Fruit fly (Drosophila melanogaster) whole organism, embryonic: ENCODE results near the gene Gr93d.

Experiments
- Adf1 ChIP-seq: fragments of 200-800 bp; sonication (Bioruptor generic); IDR thresholded peaks from 2 replicates; pipeline ENCODE4 v1.3.6; 2022; ENCODE audit warnings: missing biosample characterization, missing genetic modification characterization
- B-H2 ChIP-seq: fragments of 200-800 bp; sonication (Bioruptor generic); optimal IDR thresholded peaks from 2 replicates; lab custom pipeline; 2018; ENCODE audit warnings: missing biosample characterization, mild to moderate bottlenecking, missing genetic modification characterization
- CG10462 ChIP-seq: fragments of 200-800 bp; sonication (Bioruptor generic); optimal IDR thresholded peaks from 2 replicates; lab custom pipeline; 2016; ENCODE audit warnings: missing biosample characterization, missing genetic modification characterization
- CG10543 ChIP-seq: fragments of 200-800 bp; sonication (Bioruptor generic); optimal IDR thresholded peaks from 3 replicates; lab custom pipeline; 2017; ENCODE audit warnings: missing biosample characterization, mild to moderate bottlenecking, missing genetic modification characterization, moderate library complexity
- CG10959 ChIP-seq: fragments of 200-800 bp; sonication (Bioruptor generic); IDR thresholded peaks from 2 replicates; pipeline ENCODE4 v1.3.6; 2022; ENCODE audit warnings: missing biosample characterization, missing genetic modification characterization
- CG12299 ChIP-seq: fragments of 200-800 bp; sonication (Bioruptor generic); optimal IDR thresholded peaks from 2 replicates; lab custom pipeline; 2018; ENCODE audit warnings: missing biosample characterization, mild to moderate bottlenecking, missing genetic modification characterization
- CG13894 ChIP-seq: fragments of 200-800 bp; sonication (Bioruptor generic); optimal IDR thresholded peaks from 3 replicates; lab custom pipeline; 2018; ENCODE audit warnings: missing biosample characterization, mild to moderate bottlenecking, missing genetic modification characterization, moderate library complexity
- CG1529 ChIP-seq: fragments of 200-800 bp; sonication (Bioruptor generic); optimal IDR thresholded peaks from 3 replicates; lab custom pipeline; 2018; ENCODE audit warnings: missing biosample characterization, missing genetic modification characterization
- CG16813 ChIP-seq: fragments of 200-800 bp; sonication (Bioruptor generic); IDR thresholded peaks from 3 replicates; pipeline ENCODE4 v1.3.6; 2022; ENCODE audit warnings: missing biosample characterization, missing genetic modification characterization; ENCODE audit not compliant: partially characterized antibody
- CG17361 ChIP-seq: fragments of 200-800 bp; sonication (Bioruptor generic); IDR thresholded peaks from 3 replicates; pipeline ENCODE4 v1.3.6; 2022; ENCODE audit warnings: missing biosample characterization, missing genetic modification characterization
- CG17568 ChIP-seq: fragments of 200-800 bp; sonication (Bioruptor generic); optimal IDR thresholded peaks from 2 replicates; lab custom pipeline; 2018; ENCODE audit warnings: missing biosample characterization, mild to moderate bottlenecking, missing genetic modification characterization, moderate library complexity
- CG17912 ChIP-seq: fragments of 200-800 bp; sonication (Bioruptor generic); optimal IDR thresholded peaks from 2 replicates; lab custom pipeline; 2018; ENCODE audit warnings: missing biosample characterization, mild to moderate bottlenecking, missing genetic modification characterization
- CG18619 ChIP-seq: fragments of 200-800 bp; sonication (Bioruptor generic); optimal IDR thresholded peaks from 3 replicates; lab custom pipeline; 2017; ENCODE audit warnings: missing biosample characterization, mild to moderate bottlenecking, missing genetic modification characterization
- CG32767 ChIP-seq: fragments of 200-800 bp; sonication (Bioruptor generic); IDR thresholded peaks from 2 replicates; pipeline ENCODE4 v1.3.6; 2022; ENCODE audit warnings: missing biosample characterization, missing genetic modification characterization
- CG4282 ChIP-seq: fragments of 200-800 bp; sonication (Bioruptor generic); optimal IDR thresholded peaks from 2 replicates; lab custom pipeline; 2016; ENCODE audit warnings: missing biosample characterization, missing genetic modification characterization
- CG6791 ChIP-seq: fragments of 200-800 bp; sonication (Bioruptor generic); IDR thresholded peaks from 3 replicates; pipeline ENCODE4 v1.3.6; 2022; ENCODE audit warnings: missing biosample characterization, missing genetic modification characterization; ENCODE audit not compliant: partially characterized antibody
- CG7928 ChIP-seq: fragments of 200-800 bp; sonication (Bioruptor generic); optimal IDR thresholded peaks from 2 replicates; lab custom pipeline; 2017; ENCODE audit warnings: missing biosample characterization, mild to moderate bottlenecking, missing genetic modification characterization
- CG8388 ChIP-seq: fragments of 200-800 bp; sonication (Bioruptor generic); optimal IDR thresholded peaks from 2 replicates; lab custom pipeline; 2019; ENCODE audit warnings: missing biosample characterization, mild to moderate bottlenecking, missing genetic modification characterization, moderate library complexity
- CG9932 ChIP-seq: fragments of 200-800 bp; sonication (Bioruptor generic); IDR thresholded peaks from 2 replicates; pipeline ENCODE4 v1.3.6; 2022; ENCODE audit warnings: missing biosample characterization, missing genetic modification characterization
- CTCF ChIP-seq: fragments of 200-800 bp; sonication (Bioruptor generic); optimal IDR thresholded peaks from 2 replicates; lab custom pipeline; 2017; ENCODE audit warnings: missing biosample characterization, mild to moderate bottlenecking, missing genetic modification characterization, moderate library complexity
- Dp ChIP-seq: fragments of 200-800 bp; sonication (Bioruptor generic); optimal IDR thresholded peaks from 2 replicates; lab custom pipeline; 2018; ENCODE audit warnings: missing biosample characterization, mild to moderate bottlenecking, missing genetic modification characterization, moderate library complexity
- E2f2 ChIP-seq: fragments of 200-800 bp; sonication (Bioruptor generic); IDR thresholded peaks from 2 replicates; pipeline ENCODE4 v1.3.6; 2022; ENCODE audit warnings: missing biosample characterization, missing genetic modification characterization
- Ets97D ChIP-seq: fragments of 200-800 bp; sonication (Bioruptor generic); optimal IDR thresholded peaks from 3 replicates; lab custom pipeline; 2016; ENCODE audit warnings: missing biosample characterization, missing genetic modification characterization
- HLHmδ ChIP-seq: fragments of 200-800 bp; sonication (Bioruptor generic); optimal IDR thresholded peaks from 2 replicates; lab custom pipeline; 2018; ENCODE audit warnings: missing biosample characterization, mild to moderate bottlenecking, missing genetic modification characterization, moderate library complexity
- Hand ChIP-seq: fragments of 200-800 bp; sonication (Bioruptor generic); optimal IDR thresholded peaks from 2 replicates; lab custom pipeline; 2017; ENCODE audit warnings: mild to moderate bottlenecking, missing biosample characterization, missing genetic modification reagents, missing genetic modification characterization
- Lim3 ChIP-seq: fragments of 200-800 bp; sonication (Bioruptor generic); IDR thresholded peaks from 2 replicates; pipeline ENCODE4 v1.3.6; 2022; ENCODE audit warnings: missing biosample characterization, missing genetic modification characterization
- NK7.1 ChIP-seq: fragments of 200-800 bp; sonication (Bioruptor generic); optimal IDR thresholded peaks from 3 replicates; lab custom pipeline; 2016; ENCODE audit warnings: missing biosample characterization, missing genetic modification characterization
- Nf-YC ChIP-seq: fragments of 200-800 bp; optimal IDR thresholded peaks from 3 replicates; lab custom pipeline; 2019; ENCODE audit warnings: missing biosample characterization, mild to moderate bottlenecking, missing genetic modification characterization, moderate library complexity
- PHDP ChIP-seq: fragments of 200-800 bp; sonication (Bioruptor generic); optimal IDR thresholded peaks from 3 replicates; lab custom pipeline; 2018; ENCODE audit warnings: missing biosample characterization, mild to moderate bottlenecking, missing genetic modification characterization, moderate library complexity
- Sry-β ChIP-seq: fragments of 200-800 bp; sonication (Bioruptor generic); optimal IDR thresholded peaks from 2 replicates; lab custom pipeline; 2018; ENCODE audit warnings: missing biosample characterization, mild to moderate bottlenecking, missing genetic modification characterization, moderate library complexity
- Ssrp ChIP-seq: fragments of 200-800 bp; sonication (Bioruptor generic); optimal IDR thresholded peaks from 2 replicates; lab custom pipeline; 2018; ENCODE audit warnings: missing biosample characterization, mild to moderate bottlenecking, missing genetic modification characterization, moderate library complexity
- TFAM ChIP-seq: fragments of 200-800 bp; sonication (Bioruptor generic); optimal IDR thresholded peaks from 2 replicates; lab custom pipeline; 2017; ENCODE audit warnings: missing biosample characterization, missing genetic modification characterization, inconsistent platforms
- Trl ChIP-seq, 3 experiments: fragments of >200 bp in 2 of 3; fragments of 200-800 bp in 1 of 3; sonication (Bioruptor generic) in 1 of 3; optimal IDR thresholded peaks; 2 replicates in 1 of 3; 3 replicates in 2 of 3; lab custom pipeline; 2016 to 2017; ENCODE audit warnings: missing biosample characterization in 1 of 3, missing genetic modification characterization in 1 of 3
- Xrp1 ChIP-seq: fragments of 200-800 bp; sonication (Bioruptor generic); IDR thresholded peaks from 2 replicates; pipeline ENCODE4 v1.3.6; 2022; ENCODE audit warnings: missing biosample characterization, missing genetic modification characterization
- cato ChIP-seq: fragments of 200-800 bp; sonication (Bioruptor generic); optimal IDR thresholded peaks from 2 replicates; lab custom pipeline; 2016; ENCODE audit warnings: missing biosample characterization, missing genetic modification characterization, borderline replicate concordance
- chm ChIP-seq: fragments of 200-800 bp; sonication (Bioruptor generic); IDR thresholded peaks from 2 replicates; pipeline ENCODE4 v1.3.6; 2022; ENCODE audit warnings: missing biosample characterization, missing genetic modification characterization
- crc ChIP-seq: fragments of 200-800 bp; sonication (Bioruptor generic); optimal IDR thresholded peaks from 2 replicates; lab custom pipeline; 2016; ENCODE audit warnings: missing biosample characterization, missing genetic modification characterization
- esg ChIP-seq: fragments of 200-800 bp; sonication (Bioruptor generic); conservative IDR thresholded peaks from 2 replicates; pipeline ENCODE4 v1.3.6; 2022; ENCODE audit warnings: missing biosample characterization, missing genetic modification characterization
- gem ChIP-seq: fragments of 200-800 bp; sonication (Bioruptor generic); optimal IDR thresholded peaks from 2 replicates; lab custom pipeline; 2019; ENCODE audit warnings: missing biosample characterization, mild to moderate bottlenecking, missing genetic modification characterization, moderate library complexity
- hth ChIP-seq: fragments of >200 bp; optimal IDR thresholded peaks from 2 replicates; lab custom pipeline; 2017; ENCODE audit warnings: inconsistent platforms
- knrl ChIP-seq: fragments of 200-800 bp; sonication (Bioruptor generic); IDR thresholded peaks from 3 replicates; pipeline ENCODE4 v1.3.6; 2022; ENCODE audit warnings: missing biosample characterization, missing genetic modification characterization; ENCODE audit not compliant: partially characterized antibody
- nerfin-2 ChIP-seq: fragments of 200-800 bp; sonication (Bioruptor generic); IDR thresholded peaks from 2 replicates; pipeline ENCODE4 v1.3.6; 2022; ENCODE audit warnings: missing biosample characterization, missing genetic modification characterization; ENCODE audit not compliant: partially characterized antibody
- nmo ChIP-seq: fragments of 200-800 bp; sonication (Bioruptor generic); optimal IDR thresholded peaks from 2 replicates; lab custom pipeline; 2018; ENCODE audit warnings: missing biosample characterization, mild to moderate bottlenecking, missing genetic modification characterization, moderate library complexity
- onecut ChIP-seq: fragments of 200-800 bp; sonication (Bioruptor generic); IDR thresholded peaks from 2 replicates; pipeline ENCODE4 v1.3.6; 2022; ENCODE audit warnings: missing biosample characterization, missing genetic modification characterization
- peb ChIP-seq: fragments of 200-800 bp; sonication (Bioruptor generic); IDR thresholded peaks from 2 replicates; pipeline ENCODE4 v1.3.6; 2022; ENCODE audit warnings: missing biosample characterization, missing genetic modification characterization
- pum ChIP-seq: fragments of 200-800 bp; sonication (Bioruptor generic); optimal IDR thresholded peaks from 2 replicates; lab custom pipeline; 2016; ENCODE audit warnings: missing biosample characterization, missing genetic modification characterization
- ttk ChIP-seq: fragments of 200-800 bp; sonication (Bioruptor generic); IDR thresholded peaks from 2 replicates; pipeline ENCODE4 v2.1.2; 2022; ENCODE audit warnings: missing biosample characterization, missing genetic modification characterization
- zen2 ChIP-seq: fragments of 200-800 bp; sonication (Bioruptor generic); IDR thresholded peaks from 3 replicates; pipeline ENCODE4 v1.3.6; 2022; ENCODE audit warnings: missing biosample characterization, missing genetic modification characterization; ENCODE audit not compliant: partially characterized antibody
- zfh2 ChIP-seq: fragments of 200-800 bp; sonication (Bioruptor generic); optimal IDR thresholded peaks from 2 replicates; lab custom pipeline; 2016; ENCODE audit warnings: missing biosample characterization, missing genetic modification characterization

The Gr93d gene

DNA sequence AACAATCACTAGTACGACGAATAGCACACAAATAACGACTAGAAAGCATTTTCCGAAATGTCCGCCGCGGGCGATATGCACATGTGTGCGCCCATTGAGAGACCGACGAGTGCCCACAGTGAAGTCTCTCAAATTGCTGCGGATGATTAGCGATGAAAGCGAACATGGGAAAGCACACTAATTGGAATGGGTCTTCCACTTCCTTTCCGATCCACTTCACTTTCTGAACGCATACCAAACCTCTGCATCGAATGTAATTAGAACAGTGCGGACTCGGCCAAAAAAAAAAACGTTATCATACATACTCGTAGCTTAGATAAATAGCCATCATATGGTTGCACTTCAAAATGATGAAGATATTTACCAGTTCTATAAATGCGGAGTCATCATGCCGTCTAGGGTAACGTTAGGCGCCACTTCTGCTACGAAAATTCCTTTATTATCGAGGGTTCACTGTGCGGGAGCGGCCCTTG lies 3.6 kb upstream of the Gr93d start (continued):
- peak; percentile 27; the same call in 1 of the 2 replicates for TF ChIP-seq esg (GFP tag; lab: Robert Waterston, UW)
- TF ChIP-seq cato (GFP tag; lab: Kevin White, UChicago): no peak
- TF ChIP-seq knrl: no peak
- TF ChIP-seq CG12299 (tag; lab: Kevin White, UChicago): no peak

DNA sequence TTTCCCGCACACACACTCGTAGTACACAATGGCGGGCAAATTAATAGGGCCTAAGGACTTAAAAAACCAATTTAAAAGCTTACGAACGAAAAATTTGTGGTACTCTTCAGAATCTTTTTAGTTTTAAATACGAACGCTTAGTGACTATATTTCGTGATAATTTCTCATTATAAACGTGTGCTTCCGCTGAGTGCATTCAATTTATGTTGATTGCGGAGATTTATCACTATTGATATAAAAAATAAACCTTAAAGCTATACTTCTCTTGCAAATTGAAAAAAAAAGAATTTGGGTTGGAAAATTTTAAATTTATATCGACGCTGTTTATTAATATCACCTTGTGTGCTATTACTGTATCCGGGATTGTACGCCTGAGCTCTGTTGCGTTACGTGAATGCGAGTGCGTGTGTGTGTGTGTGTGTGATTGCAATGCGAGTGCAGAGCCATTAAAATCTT lies 2.6 kb upstream of the Gr93d start:
- TF ChIP-seq CG9932 (GFP tag; lab: Robert Waterston, UW) (0 out of 2 replicates have a peak, but pooled peaks have one; percentile 7), CG17568 (GFP tag; lab: Kevin White, UChicago) (peak; percentile 26), CG10543 (GFP tag; lab: Kevin White, UChicago) (no peak), Sry-β (GFP tag; lab: Kevin White, UChicago) (peak; percentile 14), nerfin-2 (GFP tag; lab: Robert Waterston, UW) (no peak), TFAM (peak; percentile 49), Dp (no peak), Hand (GFP tag; lab: Kevin White, UChicago) (no peak), Lim3 (GFP tag; lab: Robert Waterston, UW) (no peak), gem (tag; lab: Kevin White, UChicago) (peak; percentile 86), NK7.1 (GFP tag; lab: Kevin White, UChicago) (peak; percentile 29), pum (GFP tag; lab: Kevin White, UChicago) (peak; percentile 63), CG13894 (tag; lab: Kevin White, UChicago) (no peak), Nf-YC (tag; lab: Kevin White, UChicago) (peak; percentile 43), CG32767 (GFP tag; lab: Robert Waterston, UW) (no peak), zen2 (GFP tag; lab: Robert Waterston, UW) (no peak), Ets97D (GFP tag; lab: Kevin White, UChicago) (peak; percentile 37), E2f2 (no peak), hth (lab: Kevin White, UChicago) (no peak), CG4282 (GFP tag; lab: Kevin White, UChicago) (no peak), Adf1 (GFP tag; lab: Robert Waterston, UW) (no peak), Ssrp (tag; lab: Kevin White, UChicago) (peak; percentile 73), CG6791 (GFP tag; lab: Robert Waterston, UW) (no peak), Xrp1 (GFP tag; lab: Robert Waterston, UW) (peak; percentile 71), PHDP (peak; percentile 56), CTCF (GFP tag; lab: Kevin White, UChicago) (peak; percentile 37), peb (no peak), crc (peak; percentile 52), CG16813 (GFP tag; lab: Robert Waterston, UW) (no peak), Trl (optimal IDR thresholded peaks at IDR 0.05; lab: Kevin White, UChicago) (no peak), Trl (GFP tag; optimal IDR thresholded peaks at IDR 0.05; lab: Kevin White, UChicago) (peak; percentile 66), CG17361 (GFP tag; lab: Robert Waterston, UW) (peak; percentile 86), onecut (GFP tag; lab: Robert Waterston, UW) (0 out of 2 replicates have a peak, but pooled peaks have one; percentile 33), ttk (GFP tag; lab: Robert Waterston, UW) (0 out of 2 replicates have a peak, but pooled peaks have one; percentile 56), CG1529 (GFP tag; lab: Kevin White, UChicago) (peak; percentile 69), CG10959 (GFP tag; lab: Robert Waterston, UW) (peak; percentile 58), nmo (GFP tag; lab: Kevin White, UChicago) (peak; percentile 87), CG10462 (GFP tag; lab: Kevin White, UChicago) (peak; percentile 8), CG8388 (peak; percentile 77), CG17912 (GFP tag; lab: Kevin White, UChicago) (no peak), B-H2 (no peak), chm (GFP tag; lab: Robert Waterston, UW) (no peak), CG18619 (GFP tag; lab: Kevin White, UChicago) (peak; percentile 62), HLHmδ (no peak), CG7928 (no peak), zfh2 (peak; percentile 1)
